Fruit fly (Drosophila melanogaster) whole organism, pupa: ENCODE data around the gene CG31560.

Source experiments
- CG9948 ChIP-seq: fragments of 200-800 bp; sonication (Bioruptor generic); optimal IDR thresholded peaks from 2 replicates; lab custom pipeline; 2018; ENCODE audit warnings: missing biosample characterization, mild to moderate bottlenecking, missing genetic modification characterization, moderate library complexity
- D1 ChIP-seq: fragments of 200-800 bp; sonication (Bioruptor generic); optimal IDR thresholded peaks from 2 replicates; lab custom pipeline; 2018; ENCODE audit warnings: missing biosample characterization, mild to moderate bottlenecking, missing genetic modification characterization, moderate library complexity
- fd96Ca ChIP-seq: fragments of 200-800 bp; sonication (Bioruptor generic); IDR thresholded peaks from 3 replicates; pipeline ENCODE4 v1.3.6; 2022; ENCODE audit warnings: missing biosample characterization, missing genetic modification characterization

DNA sequence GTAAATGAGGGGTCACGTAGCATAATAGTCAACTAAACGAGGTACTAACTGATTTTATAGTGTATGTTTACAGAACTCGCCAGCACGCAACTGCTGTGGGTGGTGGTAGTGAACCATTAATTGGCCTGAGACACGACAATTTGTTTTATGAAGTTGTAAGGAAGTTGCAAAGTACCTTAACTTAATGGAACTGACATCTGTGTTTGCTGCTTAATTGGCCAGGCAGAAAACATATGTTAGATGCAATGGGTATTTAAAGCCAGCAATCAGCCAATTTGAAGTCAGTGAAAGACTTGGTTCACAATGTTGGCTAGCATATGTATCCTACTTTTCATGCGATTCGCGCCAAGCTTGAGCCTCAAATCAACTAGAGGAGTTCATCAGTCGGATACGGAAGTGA is 31.9 kb downstream of the CG31560 start, which contains the start of gene CG17917:
- no peak for TF ChIP-seq CG9948 (tag; lab: Kevin White, UChicago)
- TF ChIP-seq D1 (tag; lab: Kevin White, UChicago) = no peak
- no peak for TF ChIP-seq fd96Ca (GFP tag; lab: Robert Waterston, UW)
